Worm (Caenorhabditis elegans): ENCODE results near the gene unc-24.

The unc-24 gene

ce11 chrIV:7994715-7995114, 15.0 kb downstream of the unc-24 start:
- TF ChIP-seq fkh-10 (GFP tag; optimal IDR thresholded peaks at IDR 0.05) (no peak), K09A11.1 (tag; optimal IDR thresholded peaks at IDR 0.05; ENCODE audit: insufficient read depth) (no peak), dmd-4 (tag; optimal IDR thresholded peaks at IDR 0.05; ENCODE audit: borderline replicate concordance) (no peak), hlh-30 (tag; optimal IDR thresholded peaks at IDR 0.05; ENCODE audit: insufficient read depth) (no peak), lin-11 (tag; optimal IDR thresholded peaks at IDR 0.05) (no peak), dve-1 (tag; optimal IDR thresholded peaks at IDR 0.05) (no peak), fkh-6 (tag; optimal IDR thresholded peaks at IDR 0.05) (no peak), npax-4 (tag; optimal IDR thresholded peaks at IDR 0.05) (no peak)

ce11 chrIV:8000763-8001162, 21.1 kb downstream of the unc-24 start:
- TF ChIP-seq unc-42 (tag; optimal IDR thresholded peaks at IDR 0.05), result no peak
- TF ChIP-seq ceh-18 (tag; optimal IDR thresholded peaks at IDR 0.05), result no peak
- no peak for TF ChIP-seq dmd-4 (tag; optimal IDR thresholded peaks at IDR 0.05; ENCODE audit: borderline replicate concordance)
- no peak for TF ChIP-seq pqm-1 (tag; optimal IDR thresholded peaks at IDR 0.05)
- TF ChIP-seq pag-3 (tag; optimal IDR thresholded peaks at IDR 0.05; ENCODE audit: borderline replicate concordance), result no peak
- no peak for TF ChIP-seq pha-2 (tag; optimal IDR thresholded peaks at IDR 0.05)

- TF ChIP-seq lin-11 (tag; optimal IDR thresholded peaks at IDR 0.05) (no peak), rnt-1 (tag; optimal IDR thresholded peaks at IDR 0.05) (no peak)
These were observed 24.3 kb downstream of the unc-24 start, which contains the start of gene rig-4 for ce11 chrIV:8004019-8004418. rig-4 (minus strand) TSS chrIV:8004119.

ce11 chrIV:8005376-8005775, 25.7 kb downstream of the unc-24 start:
- TF ChIP-seq unc-3 (GFP tag; conservative IDR thresholded peaks at IDR 0.05) (no peak), unc-3 (tag; optimal IDR thresholded peaks at IDR 0.05) (no peak)

ce11 chrIV:8006161-8006560, 26.5 kb downstream of the unc-24 start:
- no peak for TF ChIP-seq pha-4 (tag; optimal IDR thresholded peaks at IDR 0.05)
- no peak for TF ChIP-seq K02D7.2 (tag; optimal IDR thresholded peaks at IDR 0.05)
- TF ChIP-seq hlh-8 (tag; optimal IDR thresholded peaks at IDR 0.05), result no peak
- no peak for TF ChIP-seq ahr-1 (tag; optimal IDR thresholded peaks at IDR 0.05)
- TF ChIP-seq ref-2 (tag; optimal IDR thresholded peaks at IDR 0.05), result no peak
- no peak for TF ChIP-seq syd-9 (tag; optimal IDR thresholded peaks at IDR 0.05)
- no peak for TF ChIP-seq ceh-34 (tag; optimal IDR thresholded peaks at IDR 0.05)

- TF ChIP-seq ama-1 (optimal IDR thresholded peaks at IDR 0.05), result no peak
- TF ChIP-seq ceh-6 (GFP tag; optimal IDR thresholded peaks at IDR 0.05), result no peak
- TF ChIP-seq ceh-14 (tag; optimal IDR thresholded peaks at IDR 0.05), result no peak
- TF ChIP-seq ceh-34 (tag; optimal IDR thresholded peaks at IDR 0.05), result no peak
- TF ChIP-seq elt-2 (tag; optimal IDR thresholded peaks at IDR 0.05), result no peak
- TF ChIP-seq ceh-24 (tag; optimal IDR thresholded peaks at IDR 0.05), result no peak
- TF ChIP-seq fkh-6 (tag; optimal IDR thresholded peaks at IDR 0.05), result no peak
- no peak for TF ChIP-seq ceh-19 (GFP tag; optimal IDR thresholded peaks at IDR 0.05)
- TF ChIP-seq dmd-4 (tag; optimal IDR thresholded peaks at IDR 0.05; ENCODE audit: borderline replicate concordance), result no peak
These were observed 27.9 kb downstream of the unc-24 start for ce11 chrIV:8007549-8007948.

- no peak for TF ChIP-seq pag-3 (tag; optimal IDR thresholded peaks at IDR 0.05; ENCODE audit: borderline replicate concordance)
- TF ChIP-seq fax-1 (tag; optimal IDR thresholded peaks at IDR 0.05), result no peak
- peak; percentile 62 for TF ChIP-seq ceh-34 (tag; optimal IDR thresholded peaks at IDR 0.05)
- no peak for TF ChIP-seq mec-3 (tag; optimal IDR thresholded peaks at IDR 0.05; ENCODE audit: borderline replicate concordance)
- TF ChIP-seq ceh-48 (tag; optimal IDR thresholded peaks at IDR 0.05), result no peak
- no peak for TF ChIP-seq C38D4.7 (GFP tag; optimal IDR thresholded peaks at IDR 0.05)
- TF ChIP-seq ceh-18 (tag; optimal IDR thresholded peaks at IDR 0.05), result no peak
- TF ChIP-seq nfya-1 (tag; optimal IDR thresholded peaks at IDR 0.05), result peak; percentile 20
- TF ChIP-seq ceh-6 (GFP tag; optimal IDR thresholded peaks at IDR 0.05), result no peak
- no peak for TF ChIP-seq eyg-1 (tag; optimal IDR thresholded peaks at IDR 0.05)
- no peak for TF ChIP-seq ceh-2 (tag; optimal IDR thresholded peaks at IDR 0.05)
- peak; percentile 23 for TF ChIP-seq ceh-31 (tag; optimal IDR thresholded peaks at IDR 0.05)
- TF ChIP-seq ceh-22 (tag; optimal IDR thresholded peaks at IDR 0.05), result no peak
These were observed 28.5 kb downstream of the unc-24 start for ce11 chrIV:8008137-8008536.
